Fruit fly (Drosophila melanogaster) Kc167 (cell line): ENCODE results near the gene Ptpmeg2.

Experiments
- Myc ChIP-seq: fragments of >200 bp; optimal IDR thresholded peaks from 2 replicates; lab custom pipeline; 2017; ENCODE audit warnings: missing external identifiers
- Sin3A ChIP-seq: fragments of >200 bp; optimal IDR thresholded peaks from 2 replicates; lab custom pipeline; 2018; ENCODE audit warnings: missing external identifiers
- h ChIP-seq: fragments of >200 bp; optimal IDR thresholded peaks from 3 replicates; lab custom pipeline; 2018; ENCODE audit warnings: missing external identifiers
- insv ChIP-seq: fragments of >200 bp; optimal IDR thresholded peaks from 3 replicates; lab custom pipeline; 2018; ENCODE audit warnings: missing external identifiers
- psq ChIP-seq: fragments of >200 bp; optimal IDR thresholded peaks from 2 replicates; lab custom pipeline; 2017; ENCODE audit warnings: missing external identifiers
- ttk ChIP-seq: sonication (Bioruptor generic); optimal IDR thresholded peaks from 2 replicates; lab custom pipeline; 2017; ENCODE audit warnings: missing external identifiers

Gene Ptpmeg2

dm6 chrX:9578696-9579509 is 80.0 kb downstream of the Ptpmeg2 start:
- TF ChIP-seq ttk (lab: Kevin White, UChicago) (no peak), h (lab: Kevin White, UChicago) (no peak), Myc (lab: Kevin White, UChicago) (no peak), insv (lab: Kevin White, UChicago) (no peak), psq (no peak)

- no peak for TF ChIP-seq ttk (lab: Kevin White, UChicago)
- no peak for TF ChIP-seq h (lab: Kevin White, UChicago)
- no peak for TF ChIP-seq insv (lab: Kevin White, UChicago)
- TF ChIP-seq Sin3A (lab: Kevin White, UChicago) = no peak
- TF ChIP-seq psq = no peak
- no peak for TF ChIP-seq Myc (lab: Kevin White, UChicago)
These were observed 80.9 kb downstream of the Ptpmeg2 start for dm6 chrX:9578014-9578413.

dm6 chrX:9577338-9577644 is 81.7 kb downstream of the Ptpmeg2 start:
- TF ChIP-seq Myc (lab: Kevin White, UChicago) (no peak), h (lab: Kevin White, UChicago) (no peak), psq (no peak), ttk (lab: Kevin White, UChicago) (no peak), Sin3A (lab: Kevin White, UChicago) (no peak), insv (lab: Kevin White, UChicago) (no peak)

dm6 chrX:9576504-9577337 is 82.2 kb downstream of the Ptpmeg2 start:
- no peak for TF ChIP-seq ttk (lab: Kevin White, UChicago)
- no peak for TF ChIP-seq insv (lab: Kevin White, UChicago)
- TF ChIP-seq psq = no peak
- TF ChIP-seq Myc (lab: Kevin White, UChicago) = no peak
- TF ChIP-seq h (lab: Kevin White, UChicago) = no peak
- no peak for TF ChIP-seq Sin3A (lab: Kevin White, UChicago)
